Worm (Caenorhabditis elegans) whole organism, L4/young adult: ENCODE results near the gene fbxb-20.
"Not testable (repeated sequence)": the region's sequence is repeated elsewhere in the genome, so short reads cannot be mapped to it uniquely, and the experiment has no call there.

Experiments
- W03F9.2 ChIP-seq: fragments of 150-350 bp; optimal IDR thresholded peaks from 2 replicates; lab custom pipeline; 2014; ENCODE audit warnings: missing biosample characterization, missing genetic modification characterization
- dao-5 ChIP-seq: sonication (generic microtip); optimal IDR thresholded peaks from 2 replicates; lab custom pipeline; 2016; ENCODE audit warnings: missing genotype, missing genetic modification characterization, moderate library complexity, missing compliant biosample characterization
- him-1 ChIP-seq: sonication (generic microtip); optimal IDR thresholded peaks from 2 replicates; lab custom pipeline; 2016; ENCODE audit warnings: missing genotype, missing genetic modification reagents, missing genetic modification characterization, missing compliant biosample characterization

fbxb-20 gene

ce11 chrII:1666025-1666424, 15.6 kb upstream of the fbxb-20 start, which contains the start of gene srlf-29:
TSS of gene srlf-29 (plus strand) at chrII:1666325.
- TF ChIP-seq W03F9.2 (tag; lab: Kevin White, UChicago) (no peak), dao-5 (tag; lab: Kevin White, UChicago) (no peak), him-1 (no peak)

- TF ChIP-seq dao-5 (tag; lab: Kevin White, UChicago) (no peak), him-1 (no peak), W03F9.2 (tag; lab: Kevin White, UChicago) (no peak)
Measured at ce11 chrII:1663516-1663915, 13.1 kb upstream of the fbxb-20 start, which contains the start of gene duxl-1. TSS of gene duxl-1 (plus strand) at chrII:1663699.

- no peak for TF ChIP-seq dao-5 (tag; lab: Kevin White, UChicago)
- TF ChIP-seq W03F9.2 (tag; lab: Kevin White, UChicago): no peak
- TF ChIP-seq him-1: no peak
Measured at ce11 chrII:1662881-1663280, 12.5 kb upstream of the fbxb-20 start, which contains the start of gene ZC204.14. TSS of gene ZC204.14 (minus strand) at chrII:1662949.

ce11 chrII:1660888-1661287, 10.5 kb upstream of the fbxb-20 start, which contains the start of gene ZC204.13:
TSS of gene ZC204.13 (minus strand) at chrII:1660988.
- TF ChIP-seq him-1; dao-5 (tag; lab: Kevin White, UChicago); W03F9.2 (tag; lab: Kevin White, UChicago): not testable (repeated sequence)

- TF ChIP-seq dao-5 (tag; lab: Kevin White, UChicago) (no peak), him-1 (no peak), W03F9.2 (tag; lab: Kevin White, UChicago) (no peak)
Measured at ce11 chrII:1657202-1657601, 6.8 kb upstream of the fbxb-20 start, which contains the start of gene ZC204.12. TSS of gene ZC204.12 (minus strand) at chrII:1657302.

ce11 chrII:1654917-1655316, 4.5 kb upstream of the fbxb-20 start, which contains the start of gene btb-12:
TSS of gene btb-12 (plus strand) at chrII:1655217.
- TF ChIP-seq dao-5 (tag; lab: Kevin White, UChicago): no peak
- TF ChIP-seq W03F9.2 (tag; lab: Kevin White, UChicago): no peak
- TF ChIP-seq him-1: no peak

- TF ChIP-seq him-1: no peak
Measured at ce11 chrII:1653397-1653796, 3.0 kb upstream of the fbxb-20 start, which contains the start of gene fbxb-15. TSS of gene fbxb-15 (minus strand) at chrII:1653497.

ce11 chrII:1651804-1652203, 1.4 kb upstream of the fbxb-20 start, which contains the start of gene fbxb-16:
TSS of gene fbxb-16 (minus strand) at chrII:1651904.
- TF ChIP-seq W03F9.2 (tag; lab: Kevin White, UChicago) (no peak), him-1 (no peak), dao-5 (tag; lab: Kevin White, UChicago) (no peak)

ce11 chrII:1648768-1649167, 1.6 kb downstream of the fbxb-20 start, which contains the start of gene fbxb-21:
TSS of gene fbxb-21 (minus strand) at chrII:1648868.
- no peak for TF ChIP-seq dao-5 (tag; lab: Kevin White, UChicago)
- no peak for TF ChIP-seq him-1
- no peak for TF ChIP-seq W03F9.2 (tag; lab: Kevin White, UChicago)

- TF ChIP-seq W03F9.2 (tag; lab: Kevin White, UChicago) (no peak), dao-5 (tag; lab: Kevin White, UChicago) (no peak), him-1 (no peak)
Measured at ce11 chrII:1646199-1646598, 4.2 kb downstream of the fbxb-20 start, which contains the start of gene ZC204.17. TSS of gene ZC204.17 (minus strand) at chrII:1646299.

- TF ChIP-seq W03F9.2 (tag; lab: Kevin White, UChicago): no peak
- no peak for TF ChIP-seq dao-5 (tag; lab: Kevin White, UChicago)
- no peak for TF ChIP-seq him-1
Measured at ce11 chrII:1644777-1645348, 5.5 kb downstream of the fbxb-20 start, which contains the start of gene ZC204.6. TSS of gene ZC204.6 (minus strand) at chrII:1644827.

ce11 chrII:1640496-1640895, 9.9 kb downstream of the fbxb-20 start, which contains the start of gene srh-72:
TSS of gene srh-72 (minus strand) at chrII:1640596.
- no peak for TF ChIP-seq dao-5 (tag; lab: Kevin White, UChicago)
- TF ChIP-seq him-1: no peak
- no peak for TF ChIP-seq W03F9.2 (tag; lab: Kevin White, UChicago)

ce11 chrII:1636392-1636791, 14.0 kb downstream of the fbxb-20 start, which contains the start of gene srg-20:
TSS of gene srg-20 (plus strand) at chrII:1636692.
- not testable (repeated sequence) for TF ChIP-seq dao-5 (tag; lab: Kevin White, UChicago); W03F9.2 (tag; lab: Kevin White, UChicago); him-1

- TF ChIP-seq dao-5 (tag; lab: Kevin White, UChicago): no peak
- no peak for TF ChIP-seq W03F9.2 (tag; lab: Kevin White, UChicago)
- no peak for TF ChIP-seq him-1
Measured at ce11 chrII:1635969-1636368, 14.4 kb downstream of the fbxb-20 start.
